Fruit fly (Drosophila melanogaster) whole organism, embryonic: ENCODE data around the gene CG14803.

ENCODE experiments used
- Ada2b ChIP-seq: fragments of 200-800 bp; sonication (Bioruptor generic); IDR thresholded peaks from 2 replicates; pipeline ENCODE4 v1.3.6; 2022; ENCODE audit warnings: missing biosample characterization, missing genetic modification characterization
- Atf6 ChIP-seq: fragments of 200-800 bp; sonication (Bioruptor generic); IDR thresholded peaks from 2 replicates; pipeline ENCODE4 v1.3.6; 2022; ENCODE audit warnings: missing biosample characterization, missing genetic modification characterization
- Bgb ChIP-seq: fragments of 200-800 bp; sonication (Bioruptor generic); IDR thresholded peaks from 2 replicates; pipeline ENCODE4 v1.3.6; 2022; ENCODE audit warnings: missing biosample characterization, missing genetic modification characterization; ENCODE audit not compliant: partially characterized antibody
- CG1024 ChIP-seq: fragments of 200-800 bp; sonication (Bioruptor generic); IDR thresholded peaks from 2 replicates; pipeline ENCODE4 v1.3.6; 2022; ENCODE audit warnings: missing biosample characterization, missing genetic modification characterization
- CG10366 ChIP-seq: fragments of 200-800 bp; sonication (Bioruptor generic); IDR thresholded peaks from 2 replicates; pipeline ENCODE4 v1.3.6; 2022; ENCODE audit warnings: missing biosample characterization, missing genetic modification characterization
- CG11696 ChIP-seq: fragments of 200-800 bp; sonication (Bioruptor generic); IDR thresholded peaks from 2 replicates; pipeline ENCODE4 v1.3.6; 2022; ENCODE audit warnings: missing biosample characterization, missing genetic modification characterization
- CG12236 ChIP-seq: fragments of 200-800 bp; sonication (Bioruptor generic); optimal IDR thresholded peaks from 2 replicates; lab custom pipeline; 2016; ENCODE audit warnings: missing biosample characterization, missing genetic modification characterization
- CG14050 ChIP-seq: fragments of 200-800 bp; sonication (Bioruptor generic); IDR thresholded peaks from 3 replicates; pipeline ENCODE4 v1.3.6; 2022; ENCODE audit warnings: missing biosample characterization, missing genetic modification characterization
- CG1529 ChIP-seq: fragments of 200-800 bp; sonication (Bioruptor generic); optimal IDR thresholded peaks from 3 replicates; lab custom pipeline; 2018; ENCODE audit warnings: missing biosample characterization, missing genetic modification characterization
- CG17802 ChIP-seq: fragments of 200-800 bp; sonication (Bioruptor generic); optimal IDR thresholded peaks from 2 replicates; lab custom pipeline; 2018; ENCODE audit warnings: missing biosample characterization, mild to moderate bottlenecking, missing genetic modification characterization, moderate library complexity
- CG2116 ChIP-seq: fragments of 200-800 bp; sonication (Bioruptor generic); optimal IDR thresholded peaks from 3 replicates; lab custom pipeline; 2018; ENCODE audit warnings: missing biosample characterization, mild to moderate bottlenecking, missing genetic modification characterization
- CG2712 ChIP-seq: fragments of 200-800 bp; optimal IDR thresholded peaks from 3 replicates; lab custom pipeline; 2019; ENCODE audit warnings: missing biosample characterization, mild to moderate bottlenecking, missing genetic modification characterization, moderate library complexity
- CG2875 ChIP-seq: fragments of 200-800 bp; sonication (Bioruptor generic); optimal IDR thresholded peaks from 2 replicates; lab custom pipeline; 2017; ENCODE audit warnings: missing biosample characterization, mild to moderate bottlenecking, missing genetic modification characterization, missing genetic modification reagents
- CG30431 ChIP-seq: fragments of 200-800 bp; sonication (Bioruptor generic); optimal IDR thresholded peaks from 2 replicates; lab custom pipeline; 2017; ENCODE audit warnings: missing biosample characterization, missing genetic modification characterization
- CG31441 ChIP-seq: fragments of 200-800 bp; sonication (Bioruptor generic); IDR thresholded peaks from 2 replicates; pipeline ENCODE4 v1.3.6; 2022; ENCODE audit warnings: missing biosample characterization, missing genetic modification characterization
- CG3995 ChIP-seq: fragments of 200-800 bp; sonication (Bioruptor generic); optimal IDR thresholded peaks from 3 replicates; lab custom pipeline; 2016; ENCODE audit warnings: missing biosample characterization, missing genetic modification characterization
- CG6272 ChIP-seq: fragments of 200-800 bp; sonication (Bioruptor generic); IDR thresholded peaks from 2 replicates; pipeline ENCODE4 v1.3.6; 2022; ENCODE audit warnings: missing biosample characterization, missing genetic modification characterization
- CG6791 ChIP-seq: fragments of 200-800 bp; sonication (Bioruptor generic); IDR thresholded peaks from 3 replicates; pipeline ENCODE4 v1.3.6; 2022; ENCODE audit warnings: missing biosample characterization, missing genetic modification characterization; ENCODE audit not compliant: partially characterized antibody
- CG6854 ChIP-seq: fragments of 200-800 bp; sonication (Bioruptor generic); optimal IDR thresholded peaks from 3 replicates; lab custom pipeline; 2017; ENCODE audit warnings: missing biosample characterization, mild to moderate bottlenecking, missing genetic modification characterization
- CG7271 ChIP-seq: fragments of 200-800 bp; sonication (Bioruptor generic); optimal IDR thresholded peaks from 2 replicates; lab custom pipeline; 2018; ENCODE audit warnings: missing biosample characterization, mild to moderate bottlenecking, missing genetic modification characterization, moderate library complexity
- CG7928 ChIP-seq: fragments of 200-800 bp; sonication (Bioruptor generic); optimal IDR thresholded peaks from 2 replicates; lab custom pipeline; 2017; ENCODE audit warnings: missing biosample characterization, mild to moderate bottlenecking, missing genetic modification characterization
- CTCF ChIP-seq: fragments of 200-800 bp; sonication (Bioruptor generic); optimal IDR thresholded peaks from 2 replicates; lab custom pipeline; 2017; ENCODE audit warnings: missing biosample characterization, mild to moderate bottlenecking, missing genetic modification characterization, moderate library complexity
- Dref ChIP-seq: fragments of 200-800 bp; sonication (Bioruptor generic); IDR thresholded peaks from 2 replicates; pipeline ENCODE4 v1.3.6; 2022; ENCODE audit warnings: missing biosample characterization, missing genetic modification characterization
- Elba2 ChIP-seq: fragments of 200-800 bp; sonication (Bioruptor generic); optimal IDR thresholded peaks from 3 replicates; lab custom pipeline; 2016; ENCODE audit warnings: missing biosample characterization, missing genetic modification characterization
- Gsc ChIP-seq: fragments of 200-800 bp; sonication (Bioruptor generic); IDR thresholded peaks from 2 replicates; pipeline ENCODE4 v1.3.6; 2022; ENCODE audit warnings: missing biosample characterization, missing genetic modification characterization
- HLH4C ChIP-seq: fragments of 200-800 bp; sonication (Bioruptor generic); IDR thresholded peaks from 3 replicates; pipeline ENCODE4 v1.3.6; 2022; ENCODE audit warnings: missing biosample characterization, missing genetic modification characterization; ENCODE audit not compliant: partially characterized antibody
- Hr3 ChIP-seq: fragments of 200-800 bp; sonication (Bioruptor generic); optimal IDR thresholded peaks from 3 replicates; lab custom pipeline; 2016; ENCODE audit warnings: missing biosample characterization, missing genetic modification characterization
- Lhr ChIP-seq: fragments of 200-800 bp; sonication (Bioruptor generic); optimal IDR thresholded peaks from 3 replicates; lab custom pipeline; 2017; ENCODE audit warnings: mild to moderate bottlenecking, missing biosample characterization, missing genetic modification reagents, missing genetic modification characterization
- Med ChIP-seq: fragments of 200-800 bp; sonication (Bioruptor generic); peaks from one replicate; lab custom pipeline; 2016; ENCODE audit warnings: missing biosample characterization, missing genetic modification characterization, mild to moderate bottlenecking, inconsistent platforms, moderate library complexity
- Oli ChIP-seq: fragments of 200-800 bp; sonication (Bioruptor generic); optimal IDR thresholded peaks from 2 replicates; lab custom pipeline; 2018; ENCODE audit warnings: missing biosample characterization, mild to moderate bottlenecking, missing genetic modification characterization, moderate library complexity
- Side ChIP-seq: fragments of 200-800 bp; sonication (Bioruptor generic); optimal IDR thresholded peaks from 2 replicates; lab custom pipeline; 2016; ENCODE audit warnings: missing biosample characterization, missing genetic modification characterization
- Sox100B ChIP-seq: fragments of 200-800 bp; sonication (Bioruptor generic); optimal IDR thresholded peaks from 3 replicates; lab custom pipeline; 2018; ENCODE audit warnings: missing biosample characterization, mild to moderate bottlenecking, missing genetic modification characterization
- Taf1 ChIP-seq: fragments of 200-800 bp; sonication (Bioruptor generic); IDR thresholded peaks from 2 replicates; pipeline ENCODE4 v1.3.6; 2022; ENCODE audit warnings: missing biosample characterization, missing genetic modification characterization
- ara ChIP-seq: fragments of 200-800 bp; sonication (Bioruptor generic); IDR thresholded peaks from 2 replicates; pipeline ENCODE4 v1.3.6; 2022; ENCODE audit warnings: missing biosample characterization, missing genetic modification characterization
- ase ChIP-seq: fragments of 200-800 bp; sonication (Bioruptor generic); IDR thresholded peaks from 3 replicates; pipeline ENCODE4 v1.3.6; 2022; ENCODE audit warnings: missing biosample characterization, missing genetic modification characterization
- bbx ChIP-seq: fragments of 200-800 bp; sonication (Bioruptor generic); IDR thresholded peaks from 2 replicates; pipeline ENCODE4 v1.3.6; 2022; ENCODE audit warnings: missing biosample characterization, missing genetic modification characterization; ENCODE audit not compliant: partially characterized antibody
- dmrt99B ChIP-seq: fragments of 200-800 bp; sonication (Bioruptor generic); optimal IDR thresholded peaks from 2 replicates; lab custom pipeline; 2018; ENCODE audit warnings: missing biosample characterization, mild to moderate bottlenecking, missing genetic modification characterization, moderate library complexity
- fd3F ChIP-seq: fragments of 200-800 bp; sonication (Bioruptor generic); optimal IDR thresholded peaks from 2 replicates; lab custom pipeline; 2018; ENCODE audit warnings: missing biosample characterization, mild to moderate bottlenecking, missing genetic modification characterization, moderate library complexity
- ftz-f1 ChIP-seq: fragments of 200-800 bp; sonication (Bioruptor generic); optimal IDR thresholded peaks from 2 replicates; lab custom pipeline; 2016; ENCODE audit warnings: missing biosample characterization, missing genetic modification characterization
- inv ChIP-seq: fragments of 200-800 bp; sonication (Bioruptor generic); IDR thresholded peaks from 2 replicates; pipeline ENCODE4 v1.3.6; 2022; ENCODE audit warnings: missing biosample characterization, missing genetic modification characterization; ENCODE audit not compliant: partially characterized antibody
- kah ChIP-seq: fragments of 200-800 bp; sonication (Bioruptor generic); optimal IDR thresholded peaks from 2 replicates; lab custom pipeline; 2018; ENCODE audit warnings: missing biosample characterization, mild to moderate bottlenecking, missing genetic modification characterization
- p53 ChIP-seq: fragments of 200-800 bp; sonication (Bioruptor generic); optimal IDR thresholded peaks from 2 replicates; lab custom pipeline; 2016; ENCODE audit warnings: missing biosample characterization, missing genetic modification characterization
- sens-2 ChIP-seq: fragments of 200-800 bp; sonication (Bioruptor generic); IDR thresholded peaks from 2 replicates; pipeline ENCODE4 v1.3.6; 2022; ENCODE audit warnings: missing biosample characterization, missing genetic modification characterization
- shn ChIP-seq: fragments of 200-800 bp; sonication (Bioruptor generic); optimal IDR thresholded peaks from 3 replicates; lab custom pipeline; 2016; ENCODE audit warnings: missing biosample characterization, missing genetic modification characterization
- slou ChIP-seq: fragments of 200-800 bp; sonication (Bioruptor generic); optimal IDR thresholded peaks from 3 replicates; lab custom pipeline; 2016; ENCODE audit warnings: missing biosample characterization, missing genetic modification characterization
- tll ChIP-seq, 2 experiments: fragments of 200-800 bp in 1 of 2; fragments of >200 bp in 1 of 2; sonication (Bioruptor generic) in 1 of 2; optimal IDR thresholded peaks; 2 replicates each; lab custom pipeline; 2017 to 2019; ENCODE audit warnings: missing biosample characterization in 2 of 2, missing genetic modification characterization in 2 of 2, mild to moderate bottlenecking in 1 of 2, moderate library complexity in 1 of 2
- ttk ChIP-seq: fragments of 200-800 bp; sonication (Bioruptor generic); IDR thresholded peaks from 2 replicates; pipeline ENCODE4 v2.1.2; 2022; ENCODE audit warnings: missing biosample characterization, missing genetic modification characterization
- wdn ChIP-seq: fragments of 200-800 bp; sonication (Bioruptor generic); IDR thresholded peaks from 2 replicates; pipeline ENCODE4 v1.3.6; 2022; ENCODE audit warnings: missing biosample characterization, missing genetic modification characterization
- zf30C ChIP-seq: fragments of 200-800 bp; sonication (Bioruptor generic); optimal IDR thresholded peaks from 3 replicates; lab custom pipeline; 2018; ENCODE audit warnings: missing biosample characterization, mild to moderate bottlenecking, missing genetic modification characterization
- zfh2 ChIP-seq: fragments of 200-800 bp; sonication (Bioruptor generic); optimal IDR thresholded peaks from 2 replicates; lab custom pipeline; 2016; ENCODE audit warnings: missing biosample characterization, missing genetic modification characterization

The CG14803 gene

DNA sequence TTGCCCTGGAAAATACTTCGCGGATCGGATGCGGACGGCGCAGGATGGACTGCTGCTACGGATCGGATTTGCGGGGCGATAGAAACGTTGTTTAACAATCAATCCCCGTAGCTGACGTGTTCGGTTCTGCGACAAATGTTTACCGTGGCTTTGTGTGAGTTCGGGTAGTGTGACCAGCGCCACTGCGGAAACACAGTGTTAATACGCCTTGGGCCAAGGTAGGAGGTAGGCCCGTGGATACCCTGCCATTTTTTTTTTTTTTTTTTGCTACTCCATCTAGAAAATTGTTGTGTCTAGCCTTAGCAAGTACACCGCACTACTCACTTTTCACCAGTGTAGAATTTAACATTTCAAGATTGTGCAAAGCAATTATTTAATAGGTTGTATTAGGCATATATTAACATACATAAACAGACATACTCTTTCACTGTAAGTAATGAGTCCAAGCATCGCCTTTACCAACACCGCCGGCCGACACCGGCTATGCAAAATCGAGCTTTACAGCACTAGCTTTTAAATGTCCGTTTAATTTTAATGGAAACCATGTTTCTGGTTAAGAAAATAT is 7.0 kb upstream of the CG14803 start, which contains the start of gene deltaCOP (continued):
- TF ChIP-seq CG2712 (tag; lab: Kevin White, UChicago): peak; percentile 74
- no peak for TF ChIP-seq CG17802 (tag; lab: Kevin White, UChicago)
- peak; percentile 71 for TF ChIP-seq CG14050 (GFP tag; lab: Robert Waterston, UW)
- TF ChIP-seq CG30431 (GFP tag; lab: Kevin White, UChicago): peak; percentile 46
- peak; percentile 74; the same call in 2 of the 3 replicates for TF ChIP-seq ase (GFP tag; lab: Robert Waterston, UW)
- TF ChIP-seq CG11696 (GFP tag; lab: Robert Waterston, UW): 0 out of 2 replicates have a peak, but pooled peaks have one; percentile 42
- TF ChIP-seq Bgb (GFP tag; lab: Robert Waterston, UW): no peak
- TF ChIP-seq Ada2b: peak; percentile 72
- 0 out of 2 replicates have a peak, but pooled peaks have one; percentile 26 for TF ChIP-seq Dref (GFP tag; lab: Robert Waterston, UW)
- peak; percentile 62 for TF ChIP-seq fd3F (GFP tag; lab: Kevin White, UChicago)
- TF ChIP-seq ara (GFP tag; lab: Robert Waterston, UW): no peak
- TF ChIP-seq CG6854 (GFP tag; lab: Kevin White, UChicago): no peak
- TF ChIP-seq CG12236 (GFP tag; lab: Kevin White, UChicago): peak; percentile 72
- peak; percentile 60 for TF ChIP-seq CG2116 (GFP tag; lab: Kevin White, UChicago)
- TF ChIP-seq CG7271: peak; percentile 3
- TF ChIP-seq ttk: peak; percentile 73
- TF ChIP-seq CG1024: peak; percentile 52; the same call in 1 of the 2 replicates
- TF ChIP-seq CG2875 (GFP tag; lab: Kevin White, UChicago): no peak
- peak; percentile 30 for TF ChIP-seq Lhr
- TF ChIP-seq CG10366 (GFP tag; lab: Robert Waterston, UW): peak; percentile 82
- peak; percentile 59 for TF ChIP-seq CG6272 (GFP tag; lab: Robert Waterston, UW)
- TF ChIP-seq dmrt99B: no peak
- no peak for TF ChIP-seq zf30C (GFP tag; lab: Kevin White, UChicago)
- TF ChIP-seq tll (GFP tag; optimal IDR thresholded peaks at IDR 0.05; lab: Kevin White, UChicago): peak in 1 of 2 experiments; percentile 69
- peak; percentile 94 for TF ChIP-seq zfh2 (GFP tag; lab: Kevin White, UChicago)
- peak; percentile 84 for TF ChIP-seq Atf6
- TF ChIP-seq CG6791 (GFP tag; lab: Robert Waterston, UW): no peak
- peak; percentile 35 for TF ChIP-seq ftz-f1 (GFP tag; lab: Kevin White, UChicago)
- no peak for TF ChIP-seq HLH4C (GFP tag; lab: Robert Waterston, UW)
- TF ChIP-seq sens-2: peak; percentile 39; the same call in 1 of the 2 replicates
- TF ChIP-seq CG7928 (GFP tag; lab: Kevin White, UChicago): peak; percentile 56
- TF ChIP-seq Oli (tag; lab: Kevin White, UChicago): peak; percentile 77
- TF ChIP-seq CG1529: no peak
- TF ChIP-seq CTCF (GFP tag; lab: Kevin White, UChicago): peak; percentile 36
- peak; percentile 97 for TF ChIP-seq Med (GFP tag; lab: Kevin White, UChicago)
- peak; percentile 72 for TF ChIP-seq slou (GFP tag; lab: Kevin White, UChicago)
- peak; percentile 83 for TF ChIP-seq Side (GFP tag; lab: Kevin White, UChicago)
- TF ChIP-seq bbx (GFP tag; lab: Robert Waterston, UW): peak; percentile 17; the same call in 1 of the 2 replicates
- TF ChIP-seq Sox100B (GFP tag; lab: Kevin White, UChicago): no peak
- TF ChIP-seq inv (GFP tag; lab: Robert Waterston, UW): no peak
- peak; percentile 81 for TF ChIP-seq wdn (GFP tag; lab: Robert Waterston, UW)
- peak; percentile 79 for TF ChIP-seq p53 (GFP tag; lab: Kevin White, UChicago)
- TF ChIP-seq Elba2: peak; percentile 31
- peak; percentile 91 for TF ChIP-seq Hr3 (GFP tag; lab: Kevin White, UChicago)
- TF ChIP-seq kah (GFP tag; lab: Kevin White, UChicago): peak; percentile 26
- TF ChIP-seq CG3995 (GFP tag; lab: Kevin White, UChicago): peak; percentile 52
- TF ChIP-seq Taf1: peak; percentile 78
- peak; percentile 94 for TF ChIP-seq shn
- TF ChIP-seq Gsc: peak; percentile 45; the same call in 1 of the 2 replicates
- TF ChIP-seq CG31441: no peak; the same call in 1 of the 2 replicates
